Fruit fly (Drosophila melanogaster): Measurements from ENCODE around the gene CG4210.
A peak's percentile ranks its signal among the peaks of the same experiment; 100 is the strongest.

CG4210 gene

DNA sequence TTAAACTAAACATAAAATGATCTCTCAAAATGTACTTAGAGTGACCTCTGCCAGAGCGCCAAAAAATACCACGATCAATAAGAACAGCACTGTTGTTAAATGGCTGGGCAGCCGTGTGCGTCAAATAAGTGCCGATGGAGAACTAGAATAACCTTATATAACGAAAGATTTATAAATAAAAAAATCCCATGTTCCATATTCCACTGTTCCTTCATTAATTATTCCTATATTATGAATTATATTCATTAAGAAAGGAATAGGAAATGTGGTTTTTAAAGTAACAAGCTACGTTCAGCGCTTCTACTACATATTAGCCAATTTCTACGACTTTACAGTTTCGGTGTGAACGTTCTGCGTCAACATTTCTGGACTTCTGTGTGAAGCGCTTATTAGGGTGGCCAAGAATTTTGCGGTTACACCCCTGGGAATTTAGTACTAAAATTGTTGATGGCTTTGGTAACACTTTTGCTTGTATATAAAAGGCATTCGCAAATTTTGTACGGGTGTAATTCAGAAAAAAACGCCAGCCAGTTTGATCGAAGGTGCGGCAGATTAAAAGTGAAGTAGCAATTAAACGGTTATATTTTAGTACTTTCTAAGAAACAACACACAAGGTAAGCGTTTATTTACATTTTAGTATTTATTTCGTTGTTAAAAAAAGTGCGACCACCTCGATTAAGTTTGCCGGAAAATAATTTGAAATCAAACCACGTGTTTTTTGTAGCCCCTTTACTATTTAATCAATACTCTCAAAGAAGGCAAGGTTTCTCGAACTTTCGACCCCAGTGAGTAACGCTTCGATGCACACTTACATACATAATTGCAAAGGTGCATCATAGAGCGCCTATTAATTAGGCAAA, 28.6 kb downstream of the CG4210 start, which contains the start of the genes tefu and Hsc70-4:
tefu (minus strand) TSS at position 51 of the 860 bp plus-strand sequence.
Hsc70-4 (plus strand) TSS at position 502 of the 860 bp plus-strand sequence.
- TF ChIP-seq CG4318 (GFP tag; optimal IDR thresholded peaks at IDR 0.05) (peak; percentile 73), lz (GFP tag; optimal IDR thresholded peaks at IDR 0.05) (peak; percentile 74), Hr4 (GFP tag; optimal IDR thresholded peaks at IDR 0.05) (peak; percentile 76), CG6854 (GFP tag; optimal IDR thresholded peaks at IDR 0.05) (peak; percentile 26), CG10669 (GFP tag; optimal IDR thresholded peaks at IDR 0.05) (no peak), Blimp-1 (GFP tag; optimal IDR thresholded peaks at IDR 0.05) (peak; percentile 1), CG3032 (tag; optimal IDR thresholded peaks at IDR 0.05) (peak; percentile 85), Sox15 (GFP tag; optimal IDR thresholded peaks at IDR 0.05) (peak; percentile 81), Gug (GFP tag; IDR thresholded peaks at IDR 0.05) (peak; percentile 72), Sox102F (GFP tag; optimal IDR thresholded peaks at IDR 0.05) (no peak), CG16779 (tag; optimal IDR thresholded peaks at IDR 0.05) (peak; percentile 6), CG8319 (GFP tag; optimal IDR thresholded peaks at IDR 0.05) (peak; percentile 21), dac (GFP tag; optimal IDR thresholded peaks at IDR 0.05) (peak; percentile 33), spab (GFP tag; optimal IDR thresholded peaks at IDR 0.05) (no peak), Eip93F (GFP tag; optimal IDR thresholded peaks at IDR 0.05) (peak; percentile 66), net (GFP tag; optimal IDR thresholded peaks at IDR 0.05) (no peak), Eip75B (GFP tag; optimal IDR thresholded peaks at IDR 0.05) (no peak), CG6808 (GFP tag; optimal IDR thresholded peaks at IDR 0.05) (no peak), CG9139 (GFP tag; optimal IDR thresholded peaks at IDR 0.05) (no peak), Eip78C (GFP tag) (no peak), cyc (GFP tag; optimal IDR thresholded peaks at IDR 0.05) (peak; percentile 80), fd59A (GFP tag; optimal IDR thresholded peaks at IDR 0.05) (peak; percentile 42), achi (GFP tag; optimal IDR thresholded peaks at IDR 0.05) (no peak), CG6792 (GFP tag; optimal IDR thresholded peaks at IDR 0.05) (peak; percentile 46), CG11762 (GFP tag; optimal IDR thresholded peaks at IDR 0.05; ENCODE audit: insufficient read depth) (peak; percentile 31), CG15336 (GFP tag; IDR thresholded peaks at IDR 0.05) (no peak), Hr39 (GFP tag; optimal IDR thresholded peaks at IDR 0.05) (peak; percentile 88), CG6163 (GFP tag; IDR thresholded peaks at IDR 0.05) (peak; percentile 75; the same call in 2 of the 3 replicates), Ets21C (GFP tag; optimal IDR thresholded peaks at IDR 0.05) (peak; percentile 81), CG8119 (GFP tag; IDR thresholded peaks at IDR 0.05) (peak; percentile 53), svp (GFP tag) (peak; percentile 71), esn (GFP tag; optimal IDR thresholded peaks at IDR 0.05) (peak; percentile 71), dsx (GFP tag; optimal IDR thresholded peaks at IDR 0.05; ENCODE audit: poor library complexity, severe bottlenecking) (peak; percentile 38), CG31627 (GFP tag; optimal IDR thresholded peaks at IDR 0.05) (peak; percentile 87), CG10631 (GFP tag; optimal IDR thresholded peaks at IDR 0.05) (peak; percentile 82), Smox (GFP tag; optimal IDR thresholded peaks at IDR 0.05) (no peak), Ets96B (tag; optimal IDR thresholded peaks at IDR 0.05) (no peak), eg (GFP tag; IDR thresholded peaks at IDR 0.05) (peak; percentile 81), CG32006 (GFP tag; optimal IDR thresholded peaks at IDR 0.05) (no peak), CG11294 (GFP tag; IDR thresholded peaks at IDR 0.05) (peak; percentile 67), salr (GFP tag; optimal IDR thresholded peaks at IDR 0.05) (peak in 1 of 2 experiments; percentile 60), CG11902 (GFP tag; optimal IDR thresholded peaks at IDR 0.05) (peak; percentile 76)

All from whole organism, prepupa.